Worm (Caenorhabditis elegans) whole organism, mixed stage, embryonic: Measurements from ENCODE around the gene his-31.

Source experiments
- M03D4.4 ChIP-seq: sonication (generic microtip); optimal IDR thresholded peaks from 2 replicates; lab custom pipeline; 2017; ENCODE audit warnings: mild to moderate bottlenecking, missing genetic modification characterization, missing compliant biosample characterization
- bed-3 ChIP-seq: fragments of 200-800 bp; sonication (Bioruptor generic); optimal IDR thresholded peaks from 3 replicates; lab custom pipeline; 2018; ENCODE audit warnings: mild to moderate bottlenecking, missing genetic modification characterization, moderate library complexity, missing compliant biosample characterization
- blmp-1 ChIP-seq: fragments of 150-350 bp; optimal IDR thresholded peaks from 2 replicates; lab custom pipeline; 2014; ENCODE audit warnings: missing biosample characterization, missing genetic modification characterization
- ceh-39 ChIP-seq: fragments of 150-350 bp; optimal IDR thresholded peaks from 2 replicates; lab custom pipeline; 2014; ENCODE audit warnings: missing biosample characterization, missing genetic modification characterization
- ceh-43 ChIP-seq: fragments of 200-800 bp; sonication (Bioruptor generic); optimal IDR thresholded peaks from 2 replicates; lab custom pipeline; 2018; ENCODE audit warnings: mild to moderate bottlenecking, missing genetic modification characterization, moderate library complexity, missing compliant biosample characterization
- ceh-83 ChIP-seq: fragments of 200-800 bp; sonication (Bioruptor generic); optimal IDR thresholded peaks from 2 replicates; lab custom pipeline; 2018; ENCODE audit warnings: mild to moderate bottlenecking, missing genetic modification characterization, missing compliant biosample characterization
- ces-1 ChIP-seq: fragments of 150-350 bp; optimal IDR thresholded peaks from 2 replicates; lab custom pipeline; 2014; ENCODE audit warnings: missing biosample characterization, missing genetic modification reagents, missing genetic modification characterization
- cnd-1 ChIP-seq: fragments of 200-800 bp; sonication (Bioruptor generic); optimal IDR thresholded peaks from 2 replicates; lab custom pipeline; 2018; ENCODE audit warnings: mild to moderate bottlenecking, missing genetic modification characterization, missing compliant biosample characterization
- drap-1 ChIP-seq: fragments of 200-800 bp; sonication (Bioruptor generic); optimal IDR thresholded peaks from 3 replicates; lab custom pipeline; 2018; ENCODE audit warnings: mild to moderate bottlenecking, missing genetic modification characterization, missing compliant biosample characterization
- elt-3 ChIP-seq: fragments of 150-350 bp; optimal IDR thresholded peaks from 2 replicates; lab custom pipeline; 2014; ENCODE audit warnings: missing biosample characterization, missing genetic modification characterization
- flh-1 ChIP-seq: fragments of 200-800 bp; sonication (Bioruptor generic); optimal IDR thresholded peaks from 2 replicates; lab custom pipeline; 2018; ENCODE audit warnings: mild to moderate bottlenecking, missing genetic modification characterization, moderate library complexity, missing compliant biosample characterization
- ham-2 ChIP-seq: fragments of 200-800 bp; sonication (Bioruptor generic); optimal IDR thresholded peaks from 2 replicates; lab custom pipeline; 2018; ENCODE audit warnings: mild to moderate bottlenecking, missing genetic modification characterization, missing compliant biosample characterization
- hlh-1 ChIP-seq: fragments of 150-350 bp; optimal IDR thresholded peaks from 2 replicates; lab custom pipeline; 2014; ENCODE audit warnings: missing biosample characterization, missing genetic modification reagents, missing genetic modification characterization
- lin-13 ChIP-seq: fragments of 150-350 bp; optimal IDR thresholded peaks from 2 replicates; lab custom pipeline; 2014; ENCODE audit warnings: missing biosample characterization, missing genetic modification characterization
- lin-32 ChIP-seq: fragments of 200-800 bp; sonication (Bioruptor generic); optimal IDR thresholded peaks from 2 replicates; lab custom pipeline; 2018; ENCODE audit warnings: mild to moderate bottlenecking, missing genetic modification characterization, missing compliant biosample characterization
- lsy-2 ChIP-seq: fragments of 150-350 bp; optimal IDR thresholded peaks from 2 replicates; lab custom pipeline; 2014; ENCODE audit warnings: missing biosample characterization, missing genetic modification characterization
- mab-5 ChIP-seq: fragments of 150-350 bp; optimal IDR thresholded peaks from 2 replicates; lab custom pipeline; 2014; ENCODE audit warnings: missing biosample characterization, missing genetic modification characterization
- mep-1 ChIP-seq: fragments of 150-350 bp; optimal IDR thresholded peaks from 2 replicates; lab custom pipeline; 2017; ENCODE audit warnings: missing biosample characterization, missing genetic modification reagents, missing genetic modification characterization, inconsistent platforms
- nhr-12 ChIP-seq: fragments of 150-350 bp; optimal IDR thresholded peaks from 2 replicates; lab custom pipeline; 2014; ENCODE audit warnings: missing biosample characterization, missing genetic modification characterization
- nhr-2 ChIP-seq: fragments of 150-350 bp; optimal IDR thresholded peaks from 2 replicates; lab custom pipeline; 2014; ENCODE audit warnings: missing biosample characterization, missing genetic modification characterization
- nhr-237 ChIP-seq: fragments of 150-350 bp; optimal IDR thresholded peaks from 2 replicates; lab custom pipeline; 2014; ENCODE audit warnings: missing biosample characterization, missing genetic modification characterization
- nhr-28 ChIP-seq: fragments of 150-350 bp; optimal IDR thresholded peaks from 2 replicates; lab custom pipeline; 2014; ENCODE audit warnings: missing biosample characterization, missing genetic modification characterization
- nhr-76 ChIP-seq: sonication (generic microtip); optimal IDR thresholded peaks from 2 replicates; lab custom pipeline; 2017; ENCODE audit warnings: missing biosample characterization, missing genetic modification characterization
- sem-2 ChIP-seq: fragments of 200-800 bp; sonication (Bioruptor generic); optimal IDR thresholded peaks from 2 replicates; lab custom pipeline; 2018; ENCODE audit warnings: mild to moderate bottlenecking, missing genetic modification characterization, missing compliant biosample characterization
- snpc-4 ChIP-seq: fragments of 150-350 bp; optimal IDR thresholded peaks from 2 replicates; lab custom pipeline; 2014; ENCODE audit warnings: missing biosample characterization, missing genetic modification characterization
- sptf-1 ChIP-seq: sonication (generic microtip); optimal IDR thresholded peaks from 2 replicates; lab custom pipeline; 2017; ENCODE audit warnings: mild to moderate bottlenecking, missing genetic modification characterization, moderate library complexity, missing compliant biosample characterization
- tbx-8 ChIP-seq: fragments of 200-800 bp; sonication (Bioruptor generic); optimal IDR thresholded peaks from 2 replicates; lab custom pipeline; 2018; ENCODE audit warnings: mild to moderate bottlenecking, missing genetic modification characterization, moderate library complexity, missing compliant biosample characterization
- unc-120 ChIP-seq: sonication (generic microtip); optimal IDR thresholded peaks from 2 replicates; lab custom pipeline; 2017; ENCODE audit warnings: missing genetic modification characterization, missing compliant biosample characterization; ENCODE audit not compliant: poor library complexity, severe bottlenecking
- unc-39 ChIP-seq: fragments of 150-350 bp; optimal IDR thresholded peaks from 2 replicates; lab custom pipeline; 2014; ENCODE audit warnings: missing biosample characterization, missing genetic modification characterization
- unc-62 ChIP-seq: fragments of 150-350 bp; optimal IDR thresholded peaks from 2 replicates; lab custom pipeline; 2014; ENCODE audit warnings: missing biosample characterization, missing genetic modification reagents, missing genetic modification characterization
- zip-8 ChIP-seq: fragments of 150-350 bp; optimal IDR thresholded peaks from 2 replicates; lab custom pipeline; 2014; ENCODE audit warnings: missing biosample characterization, missing genetic modification characterization
- ztf-11 ChIP-seq: fragments of 150-350 bp; optimal IDR thresholded peaks from 2 replicates; lab custom pipeline; 2014; ENCODE audit warnings: missing biosample characterization, missing genetic modification characterization

The his-31 gene

ce11 chrIV:8328913-8329312 lies 4.9 kb downstream of the his-31 start, which contains the start of gene F35H10.2:
Gene F35H10.2, plus strand, starts transcription at chrIV:8329213.
- TF ChIP-seq hlh-1 (tag; lab: Kevin White, UChicago) (no peak), mep-1 (tag; lab: Kevin White, UChicago) (no peak), drap-1 (GFP tag; lab: Kevin White, UChicago) (no peak), ceh-43 (no peak), nhr-2 (no peak), flh-1 (GFP tag; lab: Kevin White, UChicago) (no peak), nhr-237 (tag; lab: Kevin White, UChicago) (no peak), elt-3 (no peak)
- TF ChIP-seq, all 35 proteins: peak for 0

ce11 chrIV:8325667-8326066 lies 8.1 kb downstream of the his-31 start, which contains the start of gene F35H10.3:
Gene F35H10.3, plus strand, starts transcription at chrIV:8325967.
- TF ChIP-seq snpc-4 (no peak), M03D4.4 (tag; lab: Kevin White, UChicago) (no peak), drap-1 (GFP tag; lab: Kevin White, UChicago) (no peak), mab-5 (tag; lab: Kevin White, UChicago) (no peak), flh-1 (GFP tag; lab: Kevin White, UChicago) (no peak), nhr-237 (tag; lab: Kevin White, UChicago) (no peak), ces-1 (GFP tag; lab: Kevin White, UChicago) (no peak), tbx-8 (GFP tag; lab: Kevin White, UChicago) (no peak), sptf-1 (tag; lab: Kevin White, UChicago) (no peak), nhr-12 (tag; lab: Kevin White, UChicago) (no peak), ham-2 (no peak), bed-3 (GFP tag; lab: Kevin White, UChicago) (no peak), ceh-43 (no peak), ztf-11 (tag; lab: Kevin White, UChicago) (no peak), unc-120 (no peak), nhr-2 (no peak)

- TF ChIP-seq snpc-4 (no peak), zip-8 (tag; lab: Kevin White, UChicago) (no peak), ces-1 (GFP tag; lab: Kevin White, UChicago) (no peak), unc-39 (no peak), lin-13 (no peak), sem-2 (GFP tag; lab: Kevin White, UChicago) (no peak)
These were observed 15.0 kb downstream of the his-31 start for ce11 chrIV:8318799-8319198.

ce11 chrIV:8317800-8318199 lies 16.0 kb downstream of the his-31 start:
- TF ChIP-seq sptf-1 (tag; lab: Kevin White, UChicago) = no peak
- TF ChIP-seq ceh-83 (GFP tag; lab: Kevin White, UChicago) = no peak
- no peak for TF ChIP-seq hlh-1 (tag; lab: Kevin White, UChicago)
- TF ChIP-seq sem-2 (GFP tag; lab: Kevin White, UChicago) = no peak
- no peak for TF ChIP-seq ceh-43
- no peak for TF ChIP-seq cnd-1
- no peak for TF ChIP-seq elt-3
- no peak for TF ChIP-seq lsy-2 (tag; lab: Kevin White, UChicago)
- no peak for TF ChIP-seq ceh-39 (tag; lab: Kevin White, UChicago)
- TF ChIP-seq, all 35 proteins: peak for 0

- TF ChIP-seq nhr-76 (tag; lab: Kevin White, UChicago) = no peak
- no peak for TF ChIP-seq unc-62
- no peak for TF ChIP-seq lin-32 (GFP tag; lab: Kevin White, UChicago)
- TF ChIP-seq nhr-237 (tag; lab: Kevin White, UChicago) = no peak
- TF ChIP-seq unc-39 = no peak
- TF ChIP-seq mab-5 (tag; lab: Kevin White, UChicago) = no peak
- no peak for TF ChIP-seq nhr-12 (tag; lab: Kevin White, UChicago)
- TF ChIP-seq cnd-1 = no peak
These were observed 20.9 kb downstream of the his-31 start, which contains the start of gene F35H10.10 for ce11 chrIV:8312846-8313245. Gene F35H10.10, minus strand, starts transcription at chrIV:8312946.

- TF ChIP-seq nhr-12 (tag; lab: Kevin White, UChicago) (no peak), ces-1 (GFP tag; lab: Kevin White, UChicago) (no peak), ham-2 (no peak), bed-3 (GFP tag; lab: Kevin White, UChicago) (no peak), ztf-11 (tag; lab: Kevin White, UChicago) (no peak), unc-120 (no peak), ceh-43 (no peak), nhr-28 (no peak), cnd-1 (no peak), mab-5 (tag; lab: Kevin White, UChicago) (no peak), drap-1 (GFP tag; lab: Kevin White, UChicago) (no peak), blmp-1 (tag; lab: Kevin White, UChicago) (no peak), tbx-8 (GFP tag; lab: Kevin White, UChicago) (no peak)
These were observed 21.7 kb downstream of the his-31 start for ce11 chrIV:8312105-8312504.
